Fruit fly (Drosophila melanogaster) whole organism, embryonic: ENCODE results near the gene CG10508.

Source experiments
- Asciz ChIP-seq: fragments of 200-800 bp; sonication (Bioruptor generic); optimal IDR thresholded peaks from 2 replicates; lab custom pipeline; 2017; ENCODE audit warnings: missing biosample characterization, mild to moderate bottlenecking, missing genetic modification characterization, missing genetic modification reagents
- B-H1 ChIP-seq: fragments of 200-800 bp; sonication (Bioruptor generic); IDR thresholded peaks from 3 replicates; pipeline ENCODE4 v1.3.6; 2022; ENCODE audit warnings: missing biosample characterization, missing genetic modification characterization
- CG10654 ChIP-seq: fragments of 200-800 bp; sonication (Bioruptor generic); optimal IDR thresholded peaks from 2 replicates; lab custom pipeline; 2016; ENCODE audit warnings: missing biosample characterization, missing genetic modification characterization
- CG11456 ChIP-seq: fragments of 200-800 bp; sonication (Bioruptor generic); IDR thresholded peaks from 3 replicates; pipeline ENCODE4 v1.3.6; 2022; ENCODE audit warnings: missing biosample characterization, missing genetic modification characterization
- CG12104 ChIP-seq: fragments of 200-800 bp; sonication (Bioruptor generic); optimal IDR thresholded peaks from 3 replicates; lab custom pipeline; 2016; ENCODE audit warnings: missing biosample characterization, missing genetic modification characterization
- CG12769 ChIP-seq: fragments of 200-800 bp; sonication (Bioruptor generic); optimal IDR thresholded peaks from 2 replicates; lab custom pipeline; 2019; ENCODE audit warnings: missing biosample characterization, mild to moderate bottlenecking, missing genetic modification characterization, moderate library complexity
- CG13775 ChIP-seq: fragments of 200-800 bp; sonication (Bioruptor generic); optimal IDR thresholded peaks from 3 replicates; lab custom pipeline; 2017; ENCODE audit warnings: missing biosample characterization, mild to moderate bottlenecking, missing genetic modification characterization
- CG14441 ChIP-seq: fragments of 200-800 bp; sonication (Bioruptor generic); IDR thresholded peaks from 2 replicates; pipeline ENCODE4 v1.3.6; 2022; ENCODE audit warnings: missing biosample characterization, missing genetic modification characterization
- CG16815 ChIP-seq: fragments of 200-800 bp; sonication (Bioruptor generic); optimal IDR thresholded peaks from 3 replicates; lab custom pipeline; 2017; ENCODE audit warnings: missing biosample characterization, mild to moderate bottlenecking, missing genetic modification characterization
- CG17612 ChIP-seq: fragments of 200-800 bp; sonication (Bioruptor generic); IDR thresholded peaks from 2 replicates; pipeline ENCODE4 v1.3.6; 2022; ENCODE audit warnings: missing biosample characterization, missing genetic modification characterization
- CG1832 ChIP-seq: fragments of 200-800 bp; sonication (Bioruptor generic); optimal IDR thresholded peaks from 2 replicates; lab custom pipeline; 2017; ENCODE audit warnings: missing biosample characterization, mild to moderate bottlenecking, missing genetic modification characterization, inconsistent platforms
- CG18599 ChIP-seq: fragments of 200-800 bp; sonication (Bioruptor generic); optimal IDR thresholded peaks from 3 replicates; lab custom pipeline; 2017; ENCODE audit warnings: missing biosample characterization, missing genetic modification characterization, mild to moderate bottlenecking, moderate library complexity, missing genetic modification reagents
- CG2202 ChIP-seq: fragments of 200-800 bp; sonication (Bioruptor generic); optimal IDR thresholded peaks from 2 replicates; lab custom pipeline; 2018; ENCODE audit warnings: missing biosample characterization, mild to moderate bottlenecking, missing genetic modification characterization
- CG3838 ChIP-seq: fragments of 200-800 bp; sonication (Bioruptor generic); optimal IDR thresholded peaks from 3 replicates; lab custom pipeline; 2016; ENCODE audit warnings: missing biosample characterization, missing genetic modification characterization
- CG43689 ChIP-seq: fragments of 200-800 bp; sonication (Bioruptor generic); IDR thresholded peaks from 2 replicates; pipeline ENCODE4 v1.3.6; 2022; ENCODE audit warnings: missing biosample characterization, missing genetic modification characterization
- CG6689 ChIP-seq: fragments of 200-800 bp; sonication (Bioruptor generic); IDR thresholded peaks from 2 replicates; pipeline ENCODE4 v1.3.6; 2022; ENCODE audit warnings: missing biosample characterization, missing genetic modification characterization
- CG7556 ChIP-seq: fragments of 200-800 bp; sonication (Bioruptor generic); optimal IDR thresholded peaks from 2 replicates; lab custom pipeline; 2017; ENCODE audit warnings: missing biosample characterization, mild to moderate bottlenecking, missing genetic modification characterization
- CG8089 ChIP-seq: fragments of 200-800 bp; sonication (Bioruptor generic); optimal IDR thresholded peaks from 3 replicates; lab custom pipeline; 2016; ENCODE audit warnings: missing biosample characterization, missing genetic modification characterization
- CG8478 ChIP-seq: fragments of >200 bp; optimal IDR thresholded peaks from 2 replicates; lab custom pipeline; 2018
- CG8944 ChIP-seq: fragments of 200-800 bp; sonication (Bioruptor generic); optimal IDR thresholded peaks from 3 replicates; lab custom pipeline; 2016; ENCODE audit warnings: missing biosample characterization, missing genetic modification characterization
- CG9609 ChIP-seq: fragments of 200-800 bp; sonication (Bioruptor generic); optimal IDR thresholded peaks from 3 replicates; lab custom pipeline; 2016; ENCODE audit warnings: missing biosample characterization, missing genetic modification characterization
- Chrac-16 ChIP-seq: fragments of 200-800 bp; sonication (Bioruptor generic); optimal IDR thresholded peaks from 3 replicates; lab custom pipeline; 2016; ENCODE audit warnings: missing biosample characterization, missing genetic modification characterization
- Deaf1 ChIP-seq: fragments of 200-800 bp; optimal IDR thresholded peaks from 3 replicates; lab custom pipeline; 2019; ENCODE audit warnings: missing biosample characterization, mild to moderate bottlenecking, missing genetic modification characterization, moderate library complexity
- Dfd ChIP-seq, 2 experiments: fragments of >200 bp; optimal IDR thresholded peaks; 2 replicates each; lab custom pipeline; 2017; ENCODE audit warnings: missing biosample characterization in 2 of 2, missing genetic modification characterization in 2 of 2
- E2f2 ChIP-seq: fragments of 200-800 bp; sonication (Bioruptor generic); IDR thresholded peaks from 2 replicates; pipeline ENCODE4 v1.3.6; 2022; ENCODE audit warnings: missing biosample characterization, missing genetic modification characterization
- Fer1 ChIP-seq: fragments of 200-800 bp; sonication (Bioruptor generic); optimal IDR thresholded peaks from 2 replicates; lab custom pipeline; 2017; ENCODE audit warnings: missing biosample characterization, mild to moderate bottlenecking, missing genetic modification characterization
- H15 ChIP-seq: fragments of 200-800 bp; sonication (Bioruptor generic); IDR thresholded peaks from 3 replicates; pipeline ENCODE4 v1.3.6; 2022; ENCODE audit warnings: missing biosample characterization, missing genetic modification characterization
- Hr51 ChIP-seq, 2 experiments: fragments of 200-800 bp; sonication (Bioruptor generic); optimal IDR thresholded peaks; 2 replicates in 1 of 2; 3 replicates in 1 of 2; lab custom pipeline; 2016 to 2018; ENCODE audit warnings: missing biosample characterization in 2 of 2, missing genetic modification characterization in 2 of 2, mild to moderate bottlenecking in 1 of 2, moderate library complexity in 1 of 2
- NC2α ChIP-seq: fragments of 200-800 bp; sonication (Bioruptor generic); optimal IDR thresholded peaks from 2 replicates; lab custom pipeline; 2016; ENCODE audit warnings: missing biosample characterization, missing genetic modification characterization
- Nf-YA ChIP-seq: fragments of 200-800 bp; sonication (Bioruptor generic); IDR thresholded peaks from 2 replicates; pipeline ENCODE4 v1.3.6; 2022; ENCODE audit warnings: missing biosample characterization, missing genetic modification characterization
- Optix ChIP-seq: fragments of 200-800 bp; sonication (Bioruptor generic); IDR thresholded peaks from 3 replicates; pipeline ENCODE4 v1.3.6; 2022; ENCODE audit warnings: missing biosample characterization, missing genetic modification characterization
- Ptx1 ChIP-seq: fragments of 200-800 bp; sonication (Bioruptor generic); IDR thresholded peaks from 2 replicates; pipeline ENCODE4 v1.3.6; 2022; ENCODE audit warnings: missing biosample characterization, missing genetic modification characterization
- Tbp ChIP-seq: fragments of >200 bp; optimal IDR thresholded peaks from 2 replicates; lab custom pipeline; 2018; ENCODE audit warnings: missing biosample characterization, missing genetic modification characterization
- btn ChIP-seq: fragments of 200-800 bp; sonication (Bioruptor generic); optimal IDR thresholded peaks from 2 replicates; lab custom pipeline; 2016; ENCODE audit warnings: missing biosample characterization, missing genetic modification characterization
- chm ChIP-seq: fragments of 200-800 bp; sonication (Bioruptor generic); IDR thresholded peaks from 2 replicates; pipeline ENCODE4 v1.3.6; 2022; ENCODE audit warnings: missing biosample characterization, missing genetic modification characterization
- h ChIP-seq: fragments of >200 bp; optimal IDR thresholded peaks from 2 replicates; lab custom pipeline; 2017
- hbn ChIP-seq: fragments of 200-800 bp; sonication (Bioruptor generic); IDR thresholded peaks from 2 replicates; pipeline ENCODE4 v1.3.6; 2022; ENCODE audit warnings: missing biosample characterization, missing genetic modification characterization; ENCODE audit not compliant: partially characterized antibody
- lola ChIP-seq, 3 experiments: fragments of >200 bp in 2 of 3; fragments of 200-800 bp in 1 of 3; sonication (Bioruptor generic) in 1 of 3; optimal IDR thresholded peaks; 2 replicates each; lab custom pipeline; 2017 to 2019; ENCODE audit warnings: missing biosample characterization in 3 of 3, missing genetic modification characterization in 3 of 3, mild to moderate bottlenecking in 1 of 3, moderate library complexity in 1 of 3
- nau ChIP-seq: fragments of 200-800 bp; sonication (Bioruptor generic); optimal IDR thresholded peaks from 3 replicates; lab custom pipeline; 2017; ENCODE audit warnings: missing biosample characterization, mild to moderate bottlenecking, missing genetic modification characterization, missing genetic modification reagents
- nmo ChIP-seq: fragments of 200-800 bp; sonication (Bioruptor generic); optimal IDR thresholded peaks from 2 replicates; lab custom pipeline; 2018; ENCODE audit warnings: missing biosample characterization, mild to moderate bottlenecking, missing genetic modification characterization, moderate library complexity
- nom ChIP-seq: fragments of 200-800 bp; sonication (Bioruptor generic); optimal IDR thresholded peaks from 2 replicates; lab custom pipeline; 2017; ENCODE audit warnings: missing biosample characterization, missing genetic modification characterization, mild to moderate bottlenecking, moderate library complexity, missing genetic modification reagents
- pan ChIP-seq, 4 experiments: fragments of >200 bp in 3 of 4; fragments of 200-800 bp in 1 of 4; sonication (Bioruptor generic) in 1 of 4; optimal IDR thresholded peaks in 3 of 4; IDR thresholded peaks in 1 of 4; 2 replicates each; pipeline versions ENCODE4 v1.3.6 to Lab custom; 2017 to 2022; ENCODE audit warnings: missing biosample characterization in 2 of 4, missing genetic modification characterization in 2 of 4, mixed read lengths in 1 of 4
- phol ChIP-seq: fragments of 200-800 bp; sonication (Bioruptor generic); optimal IDR thresholded peaks from 3 replicates; lab custom pipeline; 2018; ENCODE audit warnings: missing biosample characterization, mild to moderate bottlenecking, missing genetic modification characterization, moderate library complexity
- schlank ChIP-seq: fragments of 200-800 bp; sonication (Bioruptor generic); optimal IDR thresholded peaks from 2 replicates; lab custom pipeline; 2018; ENCODE audit warnings: missing biosample characterization, mild to moderate bottlenecking, missing genetic modification characterization
- sens-2 ChIP-seq: fragments of 200-800 bp; sonication (Bioruptor generic); IDR thresholded peaks from 2 replicates; pipeline ENCODE4 v1.3.6; 2022; ENCODE audit warnings: missing biosample characterization, missing genetic modification characterization
- slbo ChIP-seq: fragments of 200-800 bp; sonication (Bioruptor generic); IDR thresholded peaks from 2 replicates; pipeline ENCODE4 v1.3.6; 2022; ENCODE audit warnings: missing biosample characterization, missing genetic modification characterization
- trem ChIP-seq: fragments of 200-800 bp; optimal IDR thresholded peaks from 3 replicates; lab custom pipeline; 2019; ENCODE audit warnings: missing biosample characterization, mild to moderate bottlenecking, missing genetic modification characterization, moderate library complexity
- tx ChIP-seq: fragments of 200-800 bp; sonication (Bioruptor generic); optimal IDR thresholded peaks from 2 replicates; lab custom pipeline; 2016; ENCODE audit warnings: missing biosample characterization, missing genetic modification characterization
- unpg ChIP-seq: fragments of 200-800 bp; sonication (Bioruptor generic); optimal IDR thresholded peaks from 3 replicates; lab custom pipeline; 2018; ENCODE audit warnings: missing biosample characterization, mild to moderate bottlenecking, missing genetic modification characterization, moderate library complexity
- usp ChIP-seq: fragments of >200 bp; optimal IDR thresholded peaks from 2 replicates; lab custom pipeline; 2017; ENCODE audit warnings: missing biosample characterization, missing genetic modification characterization

Gene CG10508

DNA sequence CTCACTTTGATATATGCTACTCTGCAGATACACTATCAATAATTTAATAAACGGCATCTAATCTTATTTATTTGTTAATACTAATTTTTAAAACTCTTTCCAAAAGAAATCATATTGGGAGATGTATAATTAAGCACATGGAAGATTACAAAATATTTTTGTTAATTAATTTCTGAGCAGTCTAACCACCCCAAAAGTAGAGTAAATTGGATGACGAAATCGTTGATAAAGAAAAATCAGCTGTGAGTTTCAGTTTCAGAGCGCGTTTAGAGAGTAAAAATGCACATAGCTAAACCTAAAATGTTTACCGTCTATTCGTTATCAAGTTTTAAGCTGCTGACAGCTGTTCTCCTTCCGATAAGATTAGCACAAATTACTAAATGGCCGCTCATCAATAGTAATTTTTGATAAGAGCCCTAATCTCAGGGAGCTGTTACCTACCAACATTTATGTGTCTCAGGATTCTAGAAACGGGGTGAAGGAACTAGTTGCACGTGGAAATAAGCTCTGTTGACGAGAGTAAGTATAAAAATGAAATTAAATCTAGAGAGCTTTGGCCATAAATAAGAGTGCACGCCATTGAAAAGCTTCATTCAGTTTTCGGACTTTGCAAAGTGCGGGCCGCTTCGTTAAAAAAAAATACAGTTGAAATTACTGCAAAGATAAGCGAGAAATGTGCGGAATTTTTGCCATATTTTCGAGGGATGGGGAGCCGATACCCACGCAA, 37.3 kb upstream of the CG10508 start, which contains the start of the genes chb and AsnS (continued):
- TF ChIP-seq CG2202, result peak; percentile 67
- peak; percentile 75 for TF ChIP-seq CG16815 (GFP tag; lab: Kevin White, UChicago)
- TF ChIP-seq slbo (GFP tag; lab: Robert Waterston, UW), result peak; percentile 96
- peak; percentile 43 for TF ChIP-seq CG8089
- peak; percentile 52 to 97 for TF ChIP-seq Hr51 (GFP tag; optimal IDR thresholded peaks at IDR 0.05; lab: Kevin White, UChicago)
- TF ChIP-seq nom (GFP tag; lab: Kevin White, UChicago), result peak; percentile 6
- TF ChIP-seq Asciz, result peak; percentile 91
- TF ChIP-seq H15 (GFP tag; lab: Robert Waterston, UW), result peak; percentile 91
- TF ChIP-seq nau (GFP tag; lab: Kevin White, UChicago), result peak; percentile 70
- TF ChIP-seq lola (GFP tag; optimal IDR thresholded peaks at IDR 0.05; lab: Kevin White, UChicago), result peak in 1 of 3 experiments; percentile 63
- TF ChIP-seq E2f2, result peak; percentile 72
- peak in 1 of 2 experiments; percentile 68 for TF ChIP-seq Dfd (GFP tag; optimal IDR thresholded peaks at IDR 0.05; lab: Kevin White, UChicago)
- TF ChIP-seq trem (tag; lab: Kevin White, UChicago), result peak; percentile 79
- no peak for TF ChIP-seq hbn (GFP tag; lab: Robert Waterston, UW)
- peak; percentile 86 for TF ChIP-seq CG7556 (GFP tag; lab: Kevin White, UChicago)
- peak; percentile 85 for TF ChIP-seq CG12104 (GFP tag; lab: Kevin White, UChicago)
- TF ChIP-seq Fer1, result peak; percentile 89
- TF ChIP-seq CG18599 (GFP tag; lab: Kevin White, UChicago), result peak; percentile 87
- peak; percentile 90 for TF ChIP-seq B-H1 (GFP tag; lab: Robert Waterston, UW)
- TF ChIP-seq CG17612 (GFP tag; lab: Robert Waterston, UW), result peak; percentile 77
- peak; percentile 61 for TF ChIP-seq CG9609
- TF ChIP-seq tx, result peak; percentile 55
- TF ChIP-seq Chrac-16 (GFP tag; lab: Kevin White, UChicago), result peak; percentile 80
- TF ChIP-seq CG3838, result peak; percentile 27
- TF ChIP-seq CG11456 (GFP tag; lab: Robert Waterston, UW), result peak; percentile 91
- peak; percentile 66 for TF ChIP-seq sens-2
- TF ChIP-seq phol, result peak; percentile 91
- peak; percentile 90 for TF ChIP-seq Nf-YA (GFP tag; lab: Robert Waterston, UW)
- TF ChIP-seq chm (GFP tag; lab: Robert Waterston, UW), result peak; percentile 76; the same call in 1 of the 2 replicates
- peak; percentile 94 for TF ChIP-seq nmo (GFP tag; lab: Kevin White, UChicago)
- TF ChIP-seq h, result no peak
- peak; percentile 96 for TF ChIP-seq Ptx1 (GFP tag; lab: Robert Waterston, UW)
- TF ChIP-seq schlank, result peak; percentile 74
- peak; percentile 20 for TF ChIP-seq NC2α (GFP tag; lab: Kevin White, UChicago)
- TF ChIP-seq CG14441 (GFP tag; lab: Robert Waterston, UW), result peak; percentile 94
- TF ChIP-seq CG12769, result peak; percentile 94
- TF ChIP-seq Deaf1 (tag; lab: Kevin White, UChicago), result no peak
- no peak for TF ChIP-seq Optix
- TF ChIP-seq usp, result no peak
- TF ChIP-seq CG8944 (GFP tag; lab: Kevin White, UChicago), result peak; percentile 59
- TF ChIP-seq CG13775 (GFP tag; lab: Kevin White, UChicago), result peak; percentile 70
- TF ChIP-seq pan (optimal IDR thresholded peaks at IDR 0.05; lab: Kevin White, UChicago), result no peak
- peak in 1 of 2 experiments; percentile 96 for TF ChIP-seq pan (GFP tag; optimal IDR thresholded peaks at IDR 0.05 in 1 of 2, IDR thresholded peaks at IDR 0.05 in 1 of 2)
- TF ChIP-seq CG6689, result peak; percentile 92
- peak; percentile 97 for TF ChIP-seq unpg
- peak; percentile 48 for TF ChIP-seq btn (GFP tag; lab: Kevin White, UChicago)
- no peak for TF ChIP-seq CG1832 (GFP tag; lab: Kevin White, UChicago)
- TF ChIP-seq CG10654, result peak; percentile 87
- TF ChIP-seq Tbp (GFP tag; lab: Kevin White, UChicago), result no peak
- TF ChIP-seq CG8478 (lab: Kevin White, UChicago), result no peak
- TF ChIP-seq CG43689 (GFP tag; lab: Robert Waterston, UW), result peak; percentile 77
